In the genomic region with DNA sequence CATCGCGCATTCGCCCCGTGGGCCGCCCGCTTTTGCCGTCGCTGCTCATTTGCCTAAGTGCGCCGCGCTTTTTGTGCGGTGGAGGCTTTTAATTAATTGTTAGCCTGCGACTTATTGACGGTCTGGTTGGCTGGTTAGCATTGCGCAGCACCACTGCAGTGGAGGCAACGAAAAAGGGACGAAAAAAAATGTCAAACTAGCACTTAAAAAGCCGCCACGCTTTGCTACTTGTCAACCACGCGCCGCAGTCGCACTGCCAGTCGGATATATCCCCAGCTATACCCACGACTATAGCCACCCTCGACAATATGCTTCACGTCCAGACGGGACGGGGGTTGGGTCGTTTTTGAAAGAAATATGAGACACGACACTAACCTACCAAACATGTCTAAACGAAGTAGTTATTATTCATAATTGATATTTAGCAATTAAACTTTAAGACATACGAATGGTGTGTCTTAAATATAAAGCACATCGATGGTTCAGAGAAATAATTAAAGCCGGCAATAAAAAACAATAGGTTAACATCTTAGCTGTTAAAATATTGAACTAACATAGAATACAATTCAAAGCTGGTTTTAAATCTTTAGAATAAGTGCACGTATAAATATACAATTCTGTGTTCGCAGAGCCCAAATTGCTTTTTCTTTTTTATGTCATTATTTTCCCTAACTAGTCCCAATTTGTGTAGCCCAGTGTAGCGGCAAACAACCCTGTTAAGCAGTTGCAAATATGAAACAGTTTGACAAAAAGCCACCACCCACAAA, we compare ENCODE assay signal across 1 fruit fly cellular context.
A peak's percentile ranks its signal among the peaks of the same experiment; 100 is the strongest.
TF ChIP-seq lines count a peak whose summit lies in the region.

No protein-coding gene starts in this region.

TF ChIP-seq in whole organism, embryonic, 481 proteins besides CTCF, POLR2A, EP300 and RAD21 (continued from another document and continues in another):
- TF ChIP-seq ind (GFP tag; optimal IDR thresholded peaks at IDR 0.05; lab: Kevin White, UChicago) = no peak
- TF ChIP-seq run (tag; optimal IDR thresholded peaks at IDR 0.05; lab: Kevin White, UChicago) = peak; percentile 6
- no peak for TF ChIP-seq CG4282 (GFP tag; optimal IDR thresholded peaks at IDR 0.05; lab: Kevin White, UChicago)
- TF ChIP-seq danr (GFP tag; IDR thresholded peaks at IDR 0.05; lab: Robert Waterston, UW) = no peak
- peak in 1 of 2 experiments; percentile 62 for TF ChIP-seq chif (GFP tag; optimal IDR thresholded peaks at IDR 0.05; lab: Kevin White, UChicago)
- TF ChIP-seq Dbx (GFP tag; IDR thresholded peaks at IDR 0.05; lab: Robert Waterston, UW) = no peak
- no peak for TF ChIP-seq dan (GFP tag; IDR thresholded peaks at IDR 0.05; lab: Robert Waterston, UW)
- TF ChIP-seq org-1 (GFP tag; optimal IDR thresholded peaks at IDR 0.05; lab: Kevin White, UChicago) = peak; percentile 45
- TF ChIP-seq CG5245 (GFP tag; optimal IDR thresholded peaks at IDR 0.05; lab: Kevin White, UChicago) = no peak
- TF ChIP-seq bcd (GFP tag; optimal IDR thresholded peaks at IDR 0.05; lab: Kevin White, UChicago) = peak; percentile 26
- no peak for TF ChIP-seq sna (GFP tag; IDR thresholded peaks at IDR 0.05; lab: Robert Waterston, UW; ENCODE audit: partially characterized antibody)
- TF ChIP-seq Antp (GFP tag; optimal IDR thresholded peaks at IDR 0.05; lab: Kevin White, UChicago) = no peak
- TF ChIP-seq pb (GFP tag; optimal IDR thresholded peaks at IDR 0.05; lab: Kevin White, UChicago) = no peak
- TF ChIP-seq Hr78 (GFP tag; optimal IDR thresholded peaks at IDR 0.05; lab: Kevin White, UChicago) = no peak
- TF ChIP-seq grn (GFP tag; optimal IDR thresholded peaks at IDR 0.05; lab: Kevin White, UChicago) = no peak
- peak; percentile 47 for TF ChIP-seq CG17359 (tag; optimal IDR thresholded peaks at IDR 0.05; lab: Kevin White, UChicago)
- TF ChIP-seq sr (GFP tag; IDR thresholded peaks at IDR 0.05; lab: Robert Waterston, UW) = no peak
- TF ChIP-seq CG18599 (GFP tag; optimal IDR thresholded peaks at IDR 0.05; lab: Kevin White, UChicago) = peak; percentile 12
- no peak for TF ChIP-seq CG9876 (GFP tag; optimal IDR thresholded peaks at IDR 0.05; lab: Kevin White, UChicago)
- TF ChIP-seq abd-A (tag; optimal IDR thresholded peaks at IDR 0.05; lab: Kevin White, UChicago) = no peak
- TF ChIP-seq CG12219 (GFP tag; optimal IDR thresholded peaks at IDR 0.05; lab: Kevin White, UChicago) = peak; percentile 76
- no peak for TF ChIP-seq p53 (GFP tag; optimal IDR thresholded peaks at IDR 0.05; lab: Kevin White, UChicago)
- TF ChIP-seq Lpt (GFP tag; optimal IDR thresholded peaks at IDR 0.05; lab: Kevin White, UChicago) = no peak
- no peak for TF ChIP-seq CG4360 (GFP tag; IDR thresholded peaks at IDR 0.05; lab: Robert Waterston, UW)
- no peak for TF ChIP-seq CG17612 (GFP tag; IDR thresholded peaks at IDR 0.05; lab: Robert Waterston, UW)
- peak; percentile 61 for TF ChIP-seq Nf-YC (tag; optimal IDR thresholded peaks at IDR 0.05; lab: Kevin White, UChicago)
- TF ChIP-seq gce (GFP tag; IDR thresholded peaks at IDR 0.05; lab: Robert Waterston, UW) = no peak
- TF ChIP-seq CG30403 (GFP tag; optimal IDR thresholded peaks at IDR 0.05; lab: Kevin White, UChicago) = peak; percentile 19
- TF ChIP-seq CG1832 (GFP tag; optimal IDR thresholded peaks at IDR 0.05; lab: Kevin White, UChicago) = no peak
- TF ChIP-seq Fer1 (GFP tag; optimal IDR thresholded peaks at IDR 0.05; lab: Kevin White, UChicago) = peak; percentile 8
- peak; percentile 18 for TF ChIP-seq gsb-n (tag; optimal IDR thresholded peaks at IDR 0.05; lab: Kevin White, UChicago)
- TF ChIP-seq ewg (GFP tag; optimal IDR thresholded peaks at IDR 0.05; lab: Kevin White, UChicago) = no peak
- no peak for TF ChIP-seq lilli (GFP tag; optimal IDR thresholded peaks at IDR 0.05; lab: Kevin White, UChicago)
- TF ChIP-seq ci (GFP tag; IDR thresholded peaks at IDR 0.05; lab: Robert Waterston, UW) = peak; percentile 20; the same call in 1 of the 3 replicates
- peak; percentile 27 for TF ChIP-seq PHDP (tag; optimal IDR thresholded peaks at IDR 0.05; lab: Kevin White, UChicago)
- no peak for TF ChIP-seq CG10565 (GFP tag; optimal IDR thresholded peaks at IDR 0.05; lab: Kevin White, UChicago)
- TF ChIP-seq lola (GFP tag; optimal IDR thresholded peaks at IDR 0.05; lab: Kevin White, UChicago) = peak in 1 of 3 experiments; percentile 78
- TF ChIP-seq CG11247 (GFP tag; IDR thresholded peaks at IDR 0.05; lab: Robert Waterston, UW) = no peak
- TF ChIP-seq Ada2b (GFP tag; IDR thresholded peaks at IDR 0.05; lab: Robert Waterston, UW) = no peak
- no peak for TF ChIP-seq cad (GFP tag; optimal IDR thresholded peaks at IDR 0.05; lab: Kevin White, UChicago)
- no peak for TF ChIP-seq CG15696 (tag; optimal IDR thresholded peaks at IDR 0.05; lab: Kevin White, UChicago)
- no peak for TF ChIP-seq pnt (GFP tag; optimal IDR thresholded peaks at IDR 0.05; lab: Kevin White, UChicago)
- TF ChIP-seq exex (tag; optimal IDR thresholded peaks at IDR 0.05; lab: Kevin White, UChicago) = no peak
- TF ChIP-seq tna (GFP tag; IDR thresholded peaks at IDR 0.05; lab: Robert Waterston, UW; ENCODE audit: partially characterized antibody) = no peak
- TF ChIP-seq ERR (GFP tag; optimal IDR thresholded peaks at IDR 0.05; lab: Kevin White, UChicago) = no peak
- peak; percentile 11 for TF ChIP-seq CG10431 (GFP tag; optimal IDR thresholded peaks at IDR 0.05; lab: Kevin White, UChicago)
- TF ChIP-seq Atf-2 (GFP tag; optimal IDR thresholded peaks at IDR 0.05; lab: Kevin White, UChicago) = no peak
- TF ChIP-seq shn (GFP tag; optimal IDR thresholded peaks at IDR 0.05; lab: Kevin White, UChicago) = no peak
- TF ChIP-seq C15 (GFP tag; IDR thresholded peaks at IDR 0.05; lab: Robert Waterston, UW) = no peak
- TF ChIP-seq NK7.1 (GFP tag; optimal IDR thresholded peaks at IDR 0.05; lab: Kevin White, UChicago) = no peak
- TF ChIP-seq kni (GFP tag; optimal IDR thresholded peaks at IDR 0.05; lab: Kevin White, UChicago) = no peak
- TF ChIP-seq ro (GFP tag; IDR thresholded peaks at IDR 0.05; lab: Robert Waterston, UW) = no peak
- TF ChIP-seq CG8478 (optimal IDR thresholded peaks at IDR 0.05; lab: Kevin White, UChicago) = no peak
- no peak for TF ChIP-seq tll (GFP tag; optimal IDR thresholded peaks at IDR 0.05; lab: Kevin White, UChicago)
- peak; percentile 58 for TF ChIP-seq CG7839 (tag; optimal IDR thresholded peaks at IDR 0.05; lab: Kevin White, UChicago)
- no peak for TF ChIP-seq Mrtf (GFP tag; IDR thresholded peaks at IDR 0.05; lab: Robert Waterston, UW)
- no peak for TF ChIP-seq fd102C (GFP tag; optimal IDR thresholded peaks at IDR 0.05; lab: Kevin White, UChicago)
- peak in 1 of 2 experiments; percentile 26 for TF ChIP-seq Eip74EF (GFP tag; optimal IDR thresholded peaks at IDR 0.05; lab: Kevin White, UChicago)
- TF ChIP-seq Kr (GFP tag; optimal IDR thresholded peaks at IDR 0.05; lab: Kevin White, UChicago) = no peak
- TF ChIP-seq CG7963 (GFP tag; IDR thresholded peaks at IDR 0.05; lab: Robert Waterston, UW; ENCODE audit: partially characterized antibody) = no peak
- peak; percentile 8 for TF ChIP-seq NfI (GFP tag; optimal IDR thresholded peaks at IDR 0.05; lab: Kevin White, UChicago)
- peak; percentile 35 for TF ChIP-seq CG4820 (GFP tag; optimal IDR thresholded peaks at IDR 0.05; lab: Kevin White, UChicago)
- no peak for TF ChIP-seq sob (GFP tag; IDR thresholded peaks at IDR 0.05; lab: Robert Waterston, UW)
- no peak for TF ChIP-seq jing (GFP tag; optimal IDR thresholded peaks at IDR 0.05; lab: Kevin White, UChicago)
- no peak for TF ChIP-seq CG1647 (GFP tag; optimal IDR thresholded peaks at IDR 0.05; lab: Kevin White, UChicago)
- TF ChIP-seq Meics (GFP tag; optimal IDR thresholded peaks at IDR 0.05; lab: Kevin White, UChicago) = peak; percentile 4
- TF ChIP-seq wor (GFP tag; IDR thresholded peaks at IDR 0.05; lab: Robert Waterston, UW) = peak; percentile 52; the same call in 1 of the 2 replicates
- no peak for TF ChIP-seq pho (GFP tag; optimal IDR thresholded peaks at IDR 0.05; lab: Kevin White, UChicago)
- TF ChIP-seq eve (GFP tag; optimal IDR thresholded peaks at IDR 0.05; lab: Kevin White, UChicago) = peak in 1 of 2 experiments; percentile 91
- no peak for TF ChIP-seq onecut (GFP tag; IDR thresholded peaks at IDR 0.05; lab: Robert Waterston, UW)
- TF ChIP-seq CG13894 (tag; optimal IDR thresholded peaks at IDR 0.05; lab: Kevin White, UChicago) = no peak
- TF ChIP-seq Doc2 (GFP tag; IDR thresholded peaks at IDR 0.05; lab: Robert Waterston, UW) = no peak
- TF ChIP-seq CG17802 (tag; optimal IDR thresholded peaks at IDR 0.05; lab: Kevin White, UChicago) = no peak
- peak; percentile 51 for TF ChIP-seq unpg (GFP tag; optimal IDR thresholded peaks at IDR 0.05; lab: Kevin White, UChicago)
- TF ChIP-seq ara (GFP tag; IDR thresholded peaks at IDR 0.05; lab: Robert Waterston, UW) = no peak
- peak; percentile 93 for TF ChIP-seq sens (GFP tag; lab: Kevin White, UChicago)
- no peak for TF ChIP-seq fd3F (GFP tag; optimal IDR thresholded peaks at IDR 0.05; lab: Kevin White, UChicago)
- TF ChIP-seq Asciz (GFP tag; optimal IDR thresholded peaks at IDR 0.05; lab: Kevin White, UChicago) = peak; percentile 31
- TF ChIP-seq CG6813 (GFP tag; optimal IDR thresholded peaks at IDR 0.05; lab: Kevin White, UChicago) = no peak
- TF ChIP-seq Six4 (GFP tag; optimal IDR thresholded peaks at IDR 0.05; lab: Kevin White, UChicago) = peak; percentile 42
- no peak for TF ChIP-seq Hand (GFP tag; optimal IDR thresholded peaks at IDR 0.05; lab: Kevin White, UChicago)
- TF ChIP-seq CG18476 (GFP tag; optimal IDR thresholded peaks at IDR 0.05; lab: Kevin White, UChicago) = peak; percentile 34
- no peak for TF ChIP-seq stc (GFP tag; IDR thresholded peaks at IDR 0.05; lab: Robert Waterston, UW)
- TF ChIP-seq Ptx1 (GFP tag; IDR thresholded peaks at IDR 0.05; lab: Robert Waterston, UW) = no peak
- TF ChIP-seq ap (GFP tag; IDR thresholded peaks at IDR 0.05; lab: Robert Waterston, UW) = no peak
- TF ChIP-seq CG7928 (GFP tag; optimal IDR thresholded peaks at IDR 0.05; lab: Kevin White, UChicago) = no peak
- TF ChIP-seq bowl (GFP tag; IDR thresholded peaks at IDR 0.05; lab: Robert Waterston, UW) = no peak
- TF ChIP-seq az2 (GFP tag; optimal IDR thresholded peaks at IDR 0.05; lab: Kevin White, UChicago) = peak; percentile 26
- peak; percentile 83 for TF ChIP-seq CG17361 (GFP tag; IDR thresholded peaks at IDR 0.05; lab: Robert Waterston, UW)
- TF ChIP-seq luna (GFP tag; optimal IDR thresholded peaks at IDR 0.05; lab: Kevin White, UChicago) = no peak
- no peak for TF ChIP-seq corto (GFP tag; optimal IDR thresholded peaks at IDR 0.05; lab: Kevin White, UChicago)
- no peak for TF ChIP-seq sim (GFP tag; IDR thresholded peaks at IDR 0.05; lab: Robert Waterston, UW)
- no peak for TF ChIP-seq CG12236 (GFP tag; optimal IDR thresholded peaks at IDR 0.05; lab: Kevin White, UChicago)
- no peak for TF ChIP-seq CG10321 (GFP tag; IDR thresholded peaks at IDR 0.05; lab: Robert Waterston, UW)
- TF ChIP-seq pum (GFP tag; optimal IDR thresholded peaks at IDR 0.05; lab: Kevin White, UChicago) = peak; percentile 8
- no peak for TF ChIP-seq wek (GFP tag; optimal IDR thresholded peaks at IDR 0.05; lab: Kevin White, UChicago)
- no peak for TF ChIP-seq bab2 (GFP tag; optimal IDR thresholded peaks at IDR 0.05; lab: Kevin White, UChicago)
- TF ChIP-seq ttk (GFP tag; IDR thresholded peaks at IDR 0.05; lab: Robert Waterston, UW) = no peak
- no peak for TF ChIP-seq CG14014 (GFP tag; IDR thresholded peaks at IDR 0.05; lab: Robert Waterston, UW)
- TF ChIP-seq CG12391 (tag; optimal IDR thresholded peaks at IDR 0.05; lab: Kevin White, UChicago) = peak; percentile 57
- no peak for TF ChIP-seq CrebB (tag; optimal IDR thresholded peaks at IDR 0.05; lab: Kevin White, UChicago)
- TF ChIP-seq CG32532 (GFP tag; IDR thresholded peaks at IDR 0.05; lab: Robert Waterston, UW) = no peak
- no peak for TF ChIP-seq dimm (GFP tag; IDR thresholded peaks at IDR 0.05; lab: Robert Waterston, UW)
- TF ChIP-seq Hr39 (optimal IDR thresholded peaks at IDR 0.05; lab: Kevin White, UChicago) = no peak
- TF ChIP-seq CG10366 (GFP tag; IDR thresholded peaks at IDR 0.05; lab: Robert Waterston, UW) = no peak
- TF ChIP-seq CG6654 (GFP tag; optimal IDR thresholded peaks at IDR 0.05; lab: Kevin White, UChicago) = no peak
- no peak for TF ChIP-seq CG3163 (GFP tag; optimal IDR thresholded peaks at IDR 0.05; lab: Kevin White, UChicago)
- no peak for TF ChIP-seq TFAM (GFP tag; optimal IDR thresholded peaks at IDR 0.05; lab: Kevin White, UChicago)
- no peak for TF ChIP-seq da (GFP tag; optimal IDR thresholded peaks at IDR 0.05; lab: Kevin White, UChicago)
- no peak for TF ChIP-seq stwl (tag; optimal IDR thresholded peaks at IDR 0.05; lab: Kevin White, UChicago)
- no peak for TF ChIP-seq Bdp1 (GFP tag; optimal IDR thresholded peaks at IDR 0.05; lab: Kevin White, UChicago)
- TF ChIP-seq CG1792 (GFP tag; optimal IDR thresholded peaks at IDR 0.05; lab: Kevin White, UChicago) = no peak
- no peak for TF ChIP-seq scrt (GFP tag; optimal IDR thresholded peaks at IDR 0.05; lab: Kevin White, UChicago)
- no peak for TF ChIP-seq CG12942 (GFP tag; optimal IDR thresholded peaks at IDR 0.05; lab: Kevin White, UChicago)
- TF ChIP-seq wdn (GFP tag; IDR thresholded peaks at IDR 0.05; lab: Robert Waterston, UW) = no peak
- TF ChIP-seq vvl (GFP tag; IDR thresholded peaks at IDR 0.05; lab: Robert Waterston, UW) = no peak
- no peak for TF ChIP-seq ham (GFP tag; IDR thresholded peaks at IDR 0.05; lab: Robert Waterston, UW)
- no peak for TF ChIP-seq CG16779 (GFP tag; IDR thresholded peaks at IDR 0.05; lab: Robert Waterston, UW)
- TF ChIP-seq Vsx1 (GFP tag; optimal IDR thresholded peaks at IDR 0.05; lab: Kevin White, UChicago) = no peak
- no peak for TF ChIP-seq Dip3 (GFP tag; optimal IDR thresholded peaks at IDR 0.05; lab: Kevin White, UChicago)
- TF ChIP-seq CG6175 (GFP tag; IDR thresholded peaks at IDR 0.05; lab: Robert Waterston, UW) = no peak
- no peak for TF ChIP-seq CG12744 (GFP tag; optimal IDR thresholded peaks at IDR 0.05; lab: Kevin White, UChicago)
- TF ChIP-seq CG6272 (GFP tag; IDR thresholded peaks at IDR 0.05; lab: Robert Waterston, UW) = no peak
- TF ChIP-seq odd (GFP tag; optimal IDR thresholded peaks at IDR 0.05; lab: Kevin White, UChicago) = peak; percentile 53
- no peak for TF ChIP-seq Dll (GFP tag; IDR thresholded peaks at IDR 0.05; lab: Robert Waterston, UW; ENCODE audit: partially characterized antibody)
- no peak for TF ChIP-seq Oaz (GFP tag; IDR thresholded peaks at IDR 0.05; lab: Robert Waterston, UW)
- TF ChIP-seq CG11723 (GFP tag; optimal IDR thresholded peaks at IDR 0.05; lab: Kevin White, UChicago) = peak; percentile 12
- no peak for TF ChIP-seq CG6689 (GFP tag; IDR thresholded peaks at IDR 0.05; lab: Robert Waterston, UW)
- no peak for TF ChIP-seq Hmx (GFP tag; optimal IDR thresholded peaks at IDR 0.05; lab: Kevin White, UChicago)
- TF ChIP-seq br (optimal IDR thresholded peaks at IDR 0.05; lab: Kevin White, UChicago) = no peak
